Fruit fly (Drosophila melanogaster) whole organism, prepupa: ENCODE results near the gene CG6330.
A peak's percentile ranks its signal among the peaks of the same experiment; 100 is the strongest.

ENCODE experiments used
- Blimp-1 ChIP-seq: fragments of 200-800 bp; sonication (Bioruptor generic); optimal IDR thresholded peaks from 3 replicates; lab custom pipeline; 2017; ENCODE audit warnings: missing biosample characterization, missing genetic modification characterization, mild to moderate bottlenecking, moderate library complexity, missing genetic modification reagents
- CG10631 ChIP-seq: fragments of 200-800 bp; sonication (Bioruptor generic); optimal IDR thresholded peaks from 2 replicates; lab custom pipeline; 2016; ENCODE audit warnings: missing biosample characterization, missing genetic modification characterization
- CG10669 ChIP-seq: fragments of 200-800 bp; sonication (Bioruptor generic); optimal IDR thresholded peaks from 3 replicates; lab custom pipeline; 2018; ENCODE audit warnings: missing biosample characterization, mild to moderate bottlenecking, missing genetic modification characterization, moderate library complexity
- CG11294 ChIP-seq: fragments of 200-800 bp; sonication (Bioruptor generic); IDR thresholded peaks from 2 replicates; pipeline ENCODE4 v1.3.6; 2022; ENCODE audit warnings: missing biosample characterization, missing genetic modification characterization
- CG16779 ChIP-seq: fragments of 200-800 bp; sonication (Bioruptor generic); optimal IDR thresholded peaks from 3 replicates; lab custom pipeline; 2017; ENCODE audit warnings: missing biosample characterization, mild to moderate bottlenecking, missing genetic modification characterization
- CG31627 ChIP-seq: fragments of 200-800 bp; sonication (Bioruptor generic); optimal IDR thresholded peaks from 3 replicates; lab custom pipeline; 2016; ENCODE audit warnings: missing biosample characterization, missing genetic modification characterization
- CG32006 ChIP-seq: fragments of 200-800 bp; sonication (Bioruptor generic); optimal IDR thresholded peaks from 3 replicates; lab custom pipeline; 2017; ENCODE audit warnings: missing biosample characterization, mild to moderate bottlenecking, missing genetic modification characterization
- CG3919 ChIP-seq: fragments of 200-800 bp; sonication (Bioruptor generic); optimal IDR thresholded peaks from 3 replicates; lab custom pipeline; 2016; ENCODE audit warnings: missing biosample characterization, missing genetic modification characterization
- CG4318 ChIP-seq: fragments of 200-800 bp; sonication (Bioruptor generic); optimal IDR thresholded peaks from 3 replicates; lab custom pipeline; 2017; ENCODE audit warnings: missing biosample characterization, mild to moderate bottlenecking, missing genetic modification characterization
- CG6163 ChIP-seq: fragments of 200-800 bp; sonication (Bioruptor generic); IDR thresholded peaks from 3 replicates; pipeline ENCODE4 v1.3.6; 2022; ENCODE audit warnings: missing biosample characterization, missing genetic modification characterization
- CG6792 ChIP-seq: fragments of 200-800 bp; sonication (Bioruptor generic); optimal IDR thresholded peaks from 3 replicates; lab custom pipeline; 2016; ENCODE audit warnings: missing biosample characterization, missing genetic modification characterization
- CG6808 ChIP-seq: fragments of 200-800 bp; sonication (Bioruptor generic); optimal IDR thresholded peaks from 3 replicates; lab custom pipeline; 2017; ENCODE audit warnings: missing biosample characterization, missing genetic modification characterization, mild to moderate bottlenecking, moderate library complexity, missing genetic modification reagents
- CG7368 ChIP-seq: fragments of 200-800 bp; sonication (Bioruptor generic); optimal IDR thresholded peaks from 3 replicates; lab custom pipeline; 2016; ENCODE audit warnings: missing biosample characterization, missing genetic modification characterization
- CG8319 ChIP-seq: fragments of 200-800 bp; sonication (Bioruptor generic); optimal IDR thresholded peaks from 3 replicates; lab custom pipeline; 2016; ENCODE audit warnings: missing biosample characterization, missing genetic modification characterization
- CG8632 ChIP-seq: fragments of 200-800 bp; sonication (Bioruptor generic); optimal IDR thresholded peaks from 3 replicates; lab custom pipeline; 2016; ENCODE audit warnings: missing biosample characterization, missing genetic modification characterization
- Eip78C ChIP-seq: fragments of 200-800 bp; sonication (Bioruptor generic); peaks from one replicate; lab custom pipeline; 2016; ENCODE audit warnings: missing biosample characterization, missing genetic modification characterization
- Ets21C ChIP-seq: fragments of 200-800 bp; sonication (Bioruptor generic); optimal IDR thresholded peaks from 3 replicates; lab custom pipeline; 2016; ENCODE audit warnings: missing biosample characterization, missing genetic modification characterization
- Ets96B ChIP-seq: fragments of 200-800 bp; optimal IDR thresholded peaks from 2 replicates; lab custom pipeline; 2019; ENCODE audit warnings: missing biosample characterization, mild to moderate bottlenecking, missing genetic modification characterization, moderate library complexity
- Gug ChIP-seq: fragments of 200-800 bp; sonication (Bioruptor generic); IDR thresholded peaks from 2 replicates; pipeline ENCODE4 v1.3.6; 2022; ENCODE audit warnings: missing biosample characterization, missing genetic modification characterization
- Hr38 ChIP-seq: sonication (Bioruptor generic); optimal IDR thresholded peaks from 2 replicates; lab custom pipeline; 2016; ENCODE audit warnings: missing biosample characterization, missing genetic modification characterization
- Hr39 ChIP-seq: fragments of 200-800 bp; sonication (Bioruptor generic); optimal IDR thresholded peaks from 2 replicates; lab custom pipeline; 2016; ENCODE audit warnings: missing biosample characterization, missing genetic modification characterization
- Hr4 ChIP-seq: fragments of 200-800 bp; sonication (Bioruptor generic); optimal IDR thresholded peaks from 3 replicates; lab custom pipeline; 2016; ENCODE audit warnings: missing biosample characterization, missing genetic modification characterization
- Lpt ChIP-seq: fragments of 200-800 bp; sonication (Bioruptor generic); optimal IDR thresholded peaks from 3 replicates; lab custom pipeline; 2016; ENCODE audit warnings: missing biosample characterization, missing genetic modification characterization
- Met ChIP-seq: fragments of 200-800 bp; sonication (Bioruptor generic); optimal IDR thresholded peaks from 3 replicates; lab custom pipeline; 2016; ENCODE audit warnings: missing biosample characterization, missing genetic modification characterization
- OdsH ChIP-seq: fragments of 200-800 bp; sonication (Bioruptor generic); optimal IDR thresholded peaks from 3 replicates; lab custom pipeline; 2016; ENCODE audit warnings: missing biosample characterization, missing genetic modification characterization
- Smox ChIP-seq: fragments of 200-800 bp; sonication (Bioruptor generic); optimal IDR thresholded peaks from 3 replicates; lab custom pipeline; 2016; ENCODE audit warnings: missing biosample characterization, missing genetic modification characterization
- Sox102F ChIP-seq: fragments of 200-800 bp; sonication (Bioruptor generic); optimal IDR thresholded peaks from 2 replicates; lab custom pipeline; 2016; ENCODE audit warnings: missing biosample characterization, mild to moderate bottlenecking, missing genetic modification characterization
- Sox14 ChIP-seq: fragments of 200-800 bp; sonication (Bioruptor generic); optimal IDR thresholded peaks from 3 replicates; lab custom pipeline; 2016; ENCODE audit warnings: missing biosample characterization, missing genetic modification characterization
- Sox15 ChIP-seq: fragments of 200-800 bp; sonication (Bioruptor generic); optimal IDR thresholded peaks from 3 replicates; lab custom pipeline; 2016; ENCODE audit warnings: missing biosample characterization, missing genetic modification characterization
- achi ChIP-seq: fragments of 200-800 bp; sonication (Bioruptor generic); optimal IDR thresholded peaks from 3 replicates; lab custom pipeline; 2016; ENCODE audit warnings: missing biosample characterization, missing genetic modification characterization
- acj6 ChIP-seq: fragments of 200-800 bp; sonication (Bioruptor generic); optimal IDR thresholded peaks from 3 replicates; lab custom pipeline; 2016; ENCODE audit warnings: missing biosample characterization, missing genetic modification characterization
- dac ChIP-seq: fragments of 200-800 bp; sonication (Bioruptor generic); optimal IDR thresholded peaks from 2 replicates; lab custom pipeline; 2017; ENCODE audit warnings: missing biosample characterization, mild to moderate bottlenecking, missing genetic modification characterization
- dsx ChIP-seq: fragments of 200-800 bp; optimal IDR thresholded peaks from 3 replicates; lab custom pipeline; 2019; ENCODE audit warnings: missing biosample characterization, mild to moderate bottlenecking, missing genetic modification characterization, moderate library complexity; ENCODE audit not compliant: poor library complexity, severe bottlenecking
- eg ChIP-seq: fragments of 200-800 bp; sonication (Bioruptor generic); IDR thresholded peaks from 3 replicates; pipeline ENCODE4 v1.3.6; 2022; ENCODE audit warnings: missing biosample characterization, missing genetic modification characterization
- esn ChIP-seq: fragments of 200-800 bp; sonication (Bioruptor generic); optimal IDR thresholded peaks from 2 replicates; lab custom pipeline; 2016; ENCODE audit warnings: missing biosample characterization, mild to moderate bottlenecking, missing genetic modification characterization, moderate library complexity
- fd59A ChIP-seq: fragments of 200-800 bp; sonication (Bioruptor generic); optimal IDR thresholded peaks from 2 replicates; lab custom pipeline; 2017; ENCODE audit warnings: missing biosample characterization, mild to moderate bottlenecking, missing genetic modification characterization, missing genetic modification reagents
- fd85E ChIP-seq: fragments of 200-800 bp; sonication (Bioruptor generic); optimal IDR thresholded peaks from 3 replicates; lab custom pipeline; 2016; ENCODE audit warnings: missing biosample characterization, missing genetic modification characterization
- fkh ChIP-seq: fragments of 200-800 bp; sonication (Bioruptor generic); optimal IDR thresholded peaks from 3 replicates; lab custom pipeline; 2017; ENCODE audit warnings: missing biosample characterization, mild to moderate bottlenecking, missing genetic modification characterization, moderate library complexity
- lz ChIP-seq: fragments of 200-800 bp; sonication (Bioruptor generic); optimal IDR thresholded peaks from 3 replicates; lab custom pipeline; 2016; ENCODE audit warnings: missing biosample characterization, missing genetic modification characterization
- net ChIP-seq: fragments of 200-800 bp; sonication (Bioruptor generic); optimal IDR thresholded peaks from 3 replicates; lab custom pipeline; 2016; ENCODE audit warnings: missing biosample characterization, missing genetic modification characterization
- pdm3 ChIP-seq: fragments of 200-800 bp; sonication (Bioruptor generic); optimal IDR thresholded peaks from 3 replicates; lab custom pipeline; 2016; ENCODE audit warnings: missing biosample characterization, missing genetic modification characterization
- spab ChIP-seq: fragments of 200-800 bp; sonication (Bioruptor generic); optimal IDR thresholded peaks from 2 replicates; lab custom pipeline; 2017; ENCODE audit warnings: missing biosample characterization, mild to moderate bottlenecking, missing genetic modification characterization, missing genetic modification reagents
- ss ChIP-seq, 2 experiments: fragments of 200-800 bp; sonication (Bioruptor generic); optimal IDR thresholded peaks; 2 replicates in 1 of 2; 3 replicates in 1 of 2; lab custom pipeline; 2017 to 2018; ENCODE audit warnings: mild to moderate bottlenecking in 2 of 2, missing biosample characterization in 2 of 2, missing genetic modification characterization in 2 of 2, moderate library complexity in 1 of 2
- svp ChIP-seq: fragments of 200-800 bp; sonication (Bioruptor generic); peaks from one replicate; lab custom pipeline; 2016; ENCODE audit warnings: missing biosample characterization, missing genetic modification characterization
- topi ChIP-seq: fragments of 200-800 bp; sonication (Bioruptor generic); optimal IDR thresholded peaks from 3 replicates; lab custom pipeline; 2016; ENCODE audit warnings: missing biosample characterization, missing genetic modification characterization
- vri ChIP-seq: fragments of 200-800 bp; sonication (Bioruptor generic); optimal IDR thresholded peaks from 3 replicates; lab custom pipeline; 2016; ENCODE audit warnings: missing biosample characterization, mild to moderate bottlenecking, missing genetic modification characterization

Gene CG6330

DNA sequence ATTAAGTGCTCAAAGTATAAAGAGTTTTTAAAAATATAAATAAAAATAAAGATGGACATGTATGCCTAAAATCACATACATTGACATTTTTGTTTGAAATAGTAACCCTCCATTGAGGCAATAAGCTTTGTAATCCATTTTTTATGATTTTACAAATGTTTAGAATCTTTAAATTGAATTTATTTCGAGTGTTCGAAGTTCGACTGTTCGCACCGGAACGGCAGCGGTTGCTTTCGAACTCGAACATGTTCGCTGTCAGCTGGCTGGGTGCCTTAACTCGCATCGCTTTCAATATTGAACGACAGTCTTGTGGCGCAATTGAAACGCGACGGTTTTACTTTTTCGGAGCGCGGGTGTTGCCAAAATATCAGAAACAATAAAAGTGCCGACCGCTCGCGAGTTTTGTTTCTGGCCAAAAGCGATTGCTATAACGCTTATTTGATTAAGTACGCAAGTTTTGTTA is 42.8 kb downstream of the CG6330 start, which contains the start of gene CG46339 (continued):
- no peak for TF ChIP-seq Hr39 (GFP tag; lab: Kevin White, UChicago)
- peak; percentile 5 for TF ChIP-seq topi (GFP tag; lab: Kevin White, UChicago)
- TF ChIP-seq Blimp-1 = peak; percentile 3
- TF ChIP-seq CG16779 (tag; lab: Kevin White, UChicago) = peak; percentile 57
- peak; percentile 32 for TF ChIP-seq lz (GFP tag; lab: Kevin White, UChicago)
- peak; percentile 14 for TF ChIP-seq Lpt
- TF ChIP-seq Smox = no peak
- peak; percentile 17 for TF ChIP-seq CG6792 (GFP tag; lab: Kevin White, UChicago)
- no peak for TF ChIP-seq Met
- no peak for TF ChIP-seq CG32006 (GFP tag; lab: Kevin White, UChicago)
- TF ChIP-seq CG11294 (GFP tag; lab: Robert Waterston, UW) = no peak
- no peak for TF ChIP-seq fd85E (GFP tag; lab: Kevin White, UChicago)
- peak; percentile 53 for TF ChIP-seq Sox102F (GFP tag; lab: Kevin White, UChicago)
- TF ChIP-seq ss (GFP tag; optimal IDR thresholded peaks at IDR 0.05; lab: Kevin White, UChicago) = peak; percentile 39 to 44
- TF ChIP-seq Ets96B = peak; percentile 63
- no peak for TF ChIP-seq CG10631
- TF ChIP-seq eg (GFP tag; lab: Robert Waterston, UW) = peak; percentile 73
- no peak for TF ChIP-seq Ets21C (GFP tag; lab: Kevin White, UChicago)
- TF ChIP-seq CG10669 (GFP tag; lab: Kevin White, UChicago) = peak; percentile 25
- TF ChIP-seq CG4318 (GFP tag; lab: Kevin White, UChicago) = no peak
- peak; percentile 57 for TF ChIP-seq esn (GFP tag; lab: Kevin White, UChicago)
- TF ChIP-seq OdsH (GFP tag; lab: Kevin White, UChicago) = peak; percentile 8
- peak; percentile 58 for TF ChIP-seq CG3919 (GFP tag; lab: Kevin White, UChicago)
- TF ChIP-seq CG8632 (GFP tag; lab: Kevin White, UChicago) = no peak
- TF ChIP-seq achi (GFP tag; lab: Kevin White, UChicago) = peak; percentile 56
- TF ChIP-seq pdm3 (GFP tag; lab: Kevin White, UChicago) = no peak
- TF ChIP-seq svp (GFP tag; lab: Kevin White, UChicago) = no peak
- peak; percentile 20 for TF ChIP-seq CG7368
- TF ChIP-seq CG6163 (GFP tag; lab: Robert Waterston, UW) = peak; percentile 55; the same call in 2 of the 3 replicates
- TF ChIP-seq net (GFP tag; lab: Kevin White, UChicago) = peak; percentile 54
- TF ChIP-seq Eip78C = peak; percentile 65
- TF ChIP-seq fd59A = no peak
- no peak for TF ChIP-seq acj6 (GFP tag; lab: Kevin White, UChicago)
- no peak for TF ChIP-seq dac (GFP tag; lab: Kevin White, UChicago)
- no peak for TF ChIP-seq Hr38 (GFP tag; lab: Kevin White, UChicago)
- no peak for TF ChIP-seq CG31627 (GFP tag; lab: Kevin White, UChicago)
- no peak for TF ChIP-seq Hr4 (GFP tag; lab: Kevin White, UChicago)
- peak; percentile 29 for TF ChIP-seq CG8319 (GFP tag; lab: Kevin White, UChicago)
- peak; percentile 27 for TF ChIP-seq CG6808 (GFP tag; lab: Kevin White, UChicago)
- peak; percentile 12 for TF ChIP-seq spab (GFP tag; lab: Kevin White, UChicago)
- peak; percentile 86 for TF ChIP-seq vri (GFP tag; lab: Kevin White, UChicago)
- TF ChIP-seq Gug (GFP tag; lab: Robert Waterston, UW) = no peak

DNA sequence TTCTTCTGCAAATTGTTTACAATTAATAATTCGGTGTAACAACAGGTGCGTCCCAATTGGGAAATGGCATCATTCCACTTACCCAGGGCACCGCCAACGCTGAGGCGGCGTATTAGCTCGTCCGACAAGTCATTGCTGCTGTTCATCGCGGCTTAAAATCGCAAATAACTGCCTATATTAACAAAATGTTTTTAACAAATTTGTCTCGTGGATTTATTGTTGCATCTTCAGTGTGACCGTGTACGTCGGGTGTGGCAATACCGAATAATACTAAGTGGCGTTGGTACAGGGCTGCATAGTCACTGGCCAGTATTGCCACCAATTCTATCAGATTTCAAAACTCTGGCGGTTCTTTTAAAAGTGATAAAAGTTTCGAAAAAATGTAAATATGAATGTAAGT is 45.7 kb downstream of the CG6330 start, which contains the start of gene Ets97D:
TSS of gene Ets97D (minus strand) at position 272 of the 400 bp plus-strand sequence.
- TF ChIP-seq dsx (GFP tag; lab: Kevin White, UChicago) = peak; percentile 33
- peak; percentile 42 for TF ChIP-seq Eip78C
- TF ChIP-seq Sox15 (GFP tag; lab: Kevin White, UChicago) = no peak
- peak; percentile 8 for TF ChIP-seq Sox14 (GFP tag; lab: Kevin White, UChicago)
- TF ChIP-seq fkh = peak; percentile 83
- TF ChIP-seq esn (GFP tag; lab: Kevin White, UChicago) = no peak
